Worm (Caenorhabditis elegans) whole organism, L3 larva: ENCODE measurements around the gene Y37D8A.29.

Experiments
- ZK546.5 ChIP-seq: sonication (generic microtip); optimal IDR thresholded peaks from 2 replicates; lab custom pipeline; 2017; ENCODE audit warnings: missing biosample characterization, missing genetic modification characterization
- aly-2 ChIP-seq: fragments of 150-350 bp; optimal IDR thresholded peaks from 2 replicates; lab custom pipeline; 2014; ENCODE audit warnings: missing biosample characterization, missing genetic modification characterization
- ceh-28 ChIP-seq: fragments of 150-350 bp; optimal IDR thresholded peaks from 2 replicates; lab custom pipeline; 2014; ENCODE audit warnings: missing biosample characterization, missing genetic modification reagents, missing genetic modification characterization
- ceh-9 ChIP-seq: sonication (generic microtip); optimal IDR thresholded peaks from 2 replicates; lab custom pipeline; 2018; ENCODE audit warnings: missing biosample characterization, missing genetic modification characterization
- daf-12 ChIP-seq: fragments of 150-350 bp; optimal IDR thresholded peaks from 2 replicates; lab custom pipeline; 2014; ENCODE audit warnings: missing biosample characterization, missing genetic modification reagents, missing genetic modification characterization
- elt-2 ChIP-seq: sonication (generic microtip); optimal IDR thresholded peaks from 2 replicates; lab custom pipeline; 2016; ENCODE audit warnings: missing genetic modification reagents, mild to moderate bottlenecking, missing genetic modification characterization, missing compliant biosample characterization
- elt-3 ChIP-seq, 3 experiments: fragments of 150-350 bp in 1 of 3; sonication (generic microtip) in 2 of 3; optimal IDR thresholded peaks; 2 replicates in 2 of 3; 4 replicates in 1 of 3; lab custom pipeline; 2014 to 2017; ENCODE audit warnings: missing biosample characterization in 3 of 3, missing genetic modification characterization in 3 of 3
- eor-1 ChIP-seq, 2 experiments: fragments of 150-350 bp; optimal IDR thresholded peaks; 2 replicates each; lab custom pipeline; 2014 to 2018; ENCODE audit warnings: missing biosample characterization in 2 of 2, missing genetic modification characterization in 2 of 2
- fkh-10 ChIP-seq: sonication (generic microtip); optimal IDR thresholded peaks from 2 replicates; lab custom pipeline; 2017; ENCODE audit warnings: missing biosample characterization, missing genetic modification reagents, missing genetic modification characterization
- fkh-2 ChIP-seq: fragments of 150-350 bp; optimal IDR thresholded peaks from 2 replicates; lab custom pipeline; 2014; ENCODE audit warnings: missing biosample characterization, missing genetic modification reagents, missing genetic modification characterization
- fos-1 ChIP-seq: fragments of 150-350 bp; optimal IDR thresholded peaks from 2 replicates; lab custom pipeline; 2014; ENCODE audit warnings: missing biosample characterization, missing genetic modification characterization
- hmg-11 ChIP-seq: sonication (generic microtip); optimal IDR thresholded peaks from 2 replicates; lab custom pipeline; 2016; ENCODE audit warnings: missing genetic modification characterization, missing compliant biosample characterization
- jun-1 ChIP-seq: fragments of 150-350 bp; optimal IDR thresholded peaks from 2 replicates; lab custom pipeline; 2014; ENCODE audit warnings: missing biosample characterization, missing genetic modification reagents, missing genetic modification characterization
- lin-15B ChIP-seq: fragments of 150-350 bp; optimal IDR thresholded peaks from 2 replicates; lab custom pipeline; 2014; ENCODE audit warnings: missing biosample characterization, missing genetic modification characterization
- lin-39 ChIP-seq: fragments of 150-350 bp; optimal IDR thresholded peaks from 2 replicates; lab custom pipeline; 2018; ENCODE audit warnings: missing biosample characterization, missing genetic modification reagents, missing genetic modification characterization
- lsy-12 ChIP-seq: sonication (generic microtip); optimal IDR thresholded peaks from 2 replicates; lab custom pipeline; 2016; ENCODE audit warnings: mild to moderate bottlenecking, missing genetic modification characterization, missing compliant biosample characterization
- mdl-1 ChIP-seq: fragments of 150-350 bp; optimal IDR thresholded peaks from 2 replicates; lab custom pipeline; 2014; ENCODE audit warnings: missing biosample characterization, missing genetic modification characterization
- mml-1 ChIP-seq: fragments of 150-350 bp; sonication (generic microtip); optimal IDR thresholded peaks from 3 replicates; lab custom pipeline; 2014; ENCODE audit warnings: missing biosample characterization, missing genetic modification characterization
- nfya-1 ChIP-seq: sonication (generic microtip); optimal IDR thresholded peaks from 2 replicates; lab custom pipeline; 2017; ENCODE audit warnings: missing genetic modification characterization, mild to moderate bottlenecking, missing compliant biosample characterization, antibody characterized with exemption, moderate library complexity; ENCODE audit not compliant: insufficient read depth
- nhr-12 ChIP-seq: fragments of 150-350 bp; optimal IDR thresholded peaks from 2 replicates; lab custom pipeline; 2014; ENCODE audit warnings: missing biosample characterization, missing genetic modification characterization
- nhr-23 ChIP-seq: fragments of 150-350 bp; optimal IDR thresholded peaks from 2 replicates; lab custom pipeline; 2014; ENCODE audit warnings: missing biosample characterization, missing genetic modification reagents, missing genetic modification characterization
- nhr-237 ChIP-seq: fragments of 150-350 bp; optimal IDR thresholded peaks from 2 replicates; lab custom pipeline; 2014; ENCODE audit warnings: missing biosample characterization, missing genetic modification characterization
- nhr-25 ChIP-seq: sonication (generic microtip); optimal IDR thresholded peaks from 2 replicates; lab custom pipeline; 2017; ENCODE audit warnings: missing biosample characterization, missing genetic modification characterization
- nhr-28 ChIP-seq: fragments of 150-350 bp; optimal IDR thresholded peaks from 2 replicates; lab custom pipeline; 2014; ENCODE audit warnings: missing biosample characterization, missing genetic modification characterization
- nhr-43 ChIP-seq: sonication (generic microtip); optimal IDR thresholded peaks from 2 replicates; lab custom pipeline; 2016; ENCODE audit warnings: mild to moderate bottlenecking, missing genetic modification characterization, missing compliant biosample characterization; ENCODE audit not compliant: poor library complexity, severe bottlenecking
- nhr-67 ChIP-seq: fragments of 150-350 bp; optimal IDR thresholded peaks from 2 replicates; lab custom pipeline; 2014; ENCODE audit warnings: missing biosample characterization, missing genetic modification characterization
- nhr-76 ChIP-seq: fragments of 150-350 bp; sonication (generic microtip); optimal IDR thresholded peaks from 5 replicates; lab custom pipeline; 2014; ENCODE audit warnings: missing biosample characterization, missing genetic modification characterization
- nhr-77 ChIP-seq: fragments of 150-350 bp; optimal IDR thresholded peaks from 2 replicates; lab custom pipeline; 2014; ENCODE audit warnings: missing biosample characterization, missing genetic modification characterization
- pha-4 ChIP-seq: fragments of 150-350 bp; optimal IDR thresholded peaks from 2 replicates; lab custom pipeline; 2014; ENCODE audit warnings: missing biosample characterization, missing genetic modification reagents, missing genetic modification characterization
- pqm-1 ChIP-seq: fragments of 150-350 bp; optimal IDR thresholded peaks from 2 replicates; lab custom pipeline; 2017; ENCODE audit warnings: missing biosample characterization, missing genetic modification characterization, inconsistent platforms
- sea-2 ChIP-seq: fragments of 150-350 bp; sonication (generic microtip); optimal IDR thresholded peaks from 4 replicates; lab custom pipeline; 2014; ENCODE audit warnings: missing biosample characterization, missing genetic modification reagents, missing genetic modification characterization
- skn-1 ChIP-seq: fragments of 150-350 bp; optimal IDR thresholded peaks from 2 replicates; lab custom pipeline; 2014; ENCODE audit warnings: missing biosample characterization, missing genetic modification characterization
- unc-39 ChIP-seq: sonication (generic microtip); optimal IDR thresholded peaks from 4 replicates; lab custom pipeline; 2017; ENCODE audit warnings: missing biosample characterization, missing genetic modification characterization
- unc-62 ChIP-seq: fragments of 150-350 bp; sonication (generic microtip); optimal IDR thresholded peaks from 4 replicates; lab custom pipeline; 2014; ENCODE audit warnings: missing biosample characterization, missing genetic modification reagents, missing genetic modification characterization
- zag-1 ChIP-seq: fragments of 150-350 bp; optimal IDR thresholded peaks from 2 replicates; lab custom pipeline; 2014; ENCODE audit warnings: missing biosample characterization, missing genetic modification characterization
- ztf-4 ChIP-seq: fragments of 150-350 bp; optimal IDR thresholded peaks from 2 replicates; lab custom pipeline; 2014; ENCODE audit warnings: missing biosample characterization, missing genetic modification characterization

Gene Y37D8A.29

DNA sequence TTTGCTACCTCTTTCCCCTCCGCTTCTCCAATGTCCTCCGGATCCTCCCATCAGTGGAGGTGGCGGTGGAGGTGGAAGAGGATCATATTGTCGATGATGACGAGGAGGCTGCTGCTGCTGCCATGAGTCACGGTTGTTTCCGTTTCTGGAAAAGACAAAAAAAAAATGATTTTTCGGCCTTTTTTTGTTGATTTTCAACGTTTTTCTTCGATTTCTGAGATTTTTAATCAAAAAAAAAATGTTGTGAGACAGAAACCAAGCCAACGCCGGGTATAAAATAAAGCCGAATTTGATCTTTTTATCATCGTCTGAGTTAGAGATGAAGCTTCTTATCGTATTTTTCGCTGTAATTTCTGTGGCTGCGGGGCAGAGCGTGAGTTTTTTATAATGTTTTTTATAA lies 38.1 kb upstream of the Y37D8A.29 start, which contains the start of gene Y37D8A.19:
TSS of gene Y37D8A.19 (plus strand) at position 301 of the 400 bp plus-strand sequence.
- TF ChIP-seq unc-39 (tag; lab: Kevin White, UChicago) (no peak), ZK546.5 (tag; lab: Kevin White, UChicago) (no peak), fkh-2 (tag; lab: Kevin White, UChicago) (no peak), ceh-28 (tag; lab: Kevin White, UChicago) (no peak), fkh-10 (no peak)

DNA sequence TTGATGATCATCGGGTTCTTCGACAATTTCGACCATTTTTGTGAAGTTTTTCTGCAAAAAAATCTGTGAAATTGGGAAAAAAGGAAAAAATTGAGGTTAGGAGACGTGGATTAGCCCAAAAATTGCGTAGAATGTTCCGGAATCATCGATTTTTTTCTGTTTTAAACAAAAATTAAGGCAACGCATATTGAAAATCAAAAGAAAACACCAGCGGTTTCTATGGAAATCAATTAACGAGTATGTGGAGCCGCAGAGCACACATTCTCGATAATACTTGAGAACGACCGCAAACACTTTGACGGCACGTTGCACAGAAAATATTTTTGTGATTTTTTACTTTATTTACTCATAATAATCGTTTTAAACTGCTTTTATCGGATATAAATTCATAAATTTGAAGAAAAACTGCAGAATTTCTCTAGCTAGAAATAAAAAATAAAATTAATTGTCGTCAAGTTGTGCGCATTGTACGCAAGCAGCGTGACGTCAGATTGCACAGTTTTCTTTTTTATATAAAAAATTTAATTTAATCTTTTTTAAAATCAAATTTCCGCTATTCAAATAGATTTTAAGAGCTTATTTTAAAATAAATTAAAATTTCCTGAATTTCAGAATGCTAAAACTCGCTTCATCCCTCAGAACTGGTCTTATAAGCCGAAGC lies 34.6 kb upstream of the Y37D8A.29 start, which contains the start of the genes npp-25 and mrps-10:
TSS of gene npp-25 (minus strand) at position 51 of the 661 bp plus-strand sequence.
TSS of gene mrps-10 (plus strand) at position 611 of the 661 bp plus-strand sequence.
- TF ChIP-seq nfya-1 (peak; percentile 50), aly-2 (tag; lab: Kevin White, UChicago) (no peak), elt-3 (tag; optimal IDR thresholded peaks at IDR 0.05; lab: Kevin White, UChicago) (no peak), fkh-2 (tag; lab: Kevin White, UChicago) (no peak), unc-39 (tag; lab: Kevin White, UChicago) (no peak), nhr-43 (tag; lab: Kevin White, UChicago) (no peak), lin-39 (tag; lab: Kevin White, UChicago) (peak; percentile 27), nhr-77 (no peak), lin-15B (tag; lab: Kevin White, UChicago) (peak; percentile 50), nhr-12 (tag; lab: Kevin White, UChicago) (no peak), ZK546.5 (tag; lab: Kevin White, UChicago) (no peak), skn-1 (tag; lab: Kevin White, UChicago) (no peak), nhr-237 (tag; lab: Kevin White, UChicago) (no peak), nhr-25 (no peak), ceh-9 (tag; lab: Kevin White, UChicago) (no peak), nhr-76 (tag; lab: Kevin White, UChicago) (no peak), unc-62 (GFP tag; lab: Kevin White, UChicago) (no peak), pha-4 (tag; lab: Kevin White, UChicago) (peak; percentile 66), ztf-4 (tag; lab: Kevin White, UChicago) (no peak), jun-1 (tag; lab: Kevin White, UChicago) (no peak), mml-1 (tag; lab: Kevin White, UChicago) (no peak), nhr-28 (no peak), nhr-23 (tag; lab: Kevin White, UChicago) (no peak), nhr-67 (tag; lab: Kevin White, UChicago) (no peak), elt-2 (tag; lab: Kevin White, UChicago) (no peak), zag-1 (tag; lab: Kevin White, UChicago) (no peak), mdl-1 (tag; lab: Kevin White, UChicago) (no peak), hmg-11 (tag; lab: Kevin White, UChicago) (peak; percentile 48), eor-1 (tag; optimal IDR thresholded peaks at IDR 0.05; lab: Kevin White, UChicago) (no peak)

DNA sequence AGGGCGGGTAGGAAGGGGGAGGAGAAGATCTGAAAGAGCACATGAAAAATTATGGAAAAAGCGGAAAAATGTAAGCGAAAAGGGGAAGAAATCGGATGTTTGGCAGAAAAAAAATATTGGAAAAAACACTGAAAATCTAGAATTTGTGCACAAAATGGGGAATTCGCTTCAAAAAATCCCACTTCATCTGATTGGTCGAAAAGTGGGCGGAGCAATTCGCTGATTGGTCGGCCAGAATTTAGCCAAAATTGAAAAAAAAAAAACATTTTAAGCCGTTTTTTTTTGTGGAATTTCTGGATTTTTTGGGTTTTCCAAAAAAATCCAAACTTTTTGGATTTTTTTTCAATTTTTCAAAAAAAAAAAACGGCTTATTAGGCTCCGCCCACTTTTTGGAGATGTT lies 29.3 kb upstream of the Y37D8A.29 start:
- TF ChIP-seq pqm-1 (tag; lab: Kevin White, UChicago) (no peak), nfya-1 (peak; percentile 84), sea-2 (no peak), ceh-28 (tag; lab: Kevin White, UChicago) (no peak), elt-2 (tag; lab: Kevin White, UChicago) (no peak), fkh-10 (no peak)

DNA sequence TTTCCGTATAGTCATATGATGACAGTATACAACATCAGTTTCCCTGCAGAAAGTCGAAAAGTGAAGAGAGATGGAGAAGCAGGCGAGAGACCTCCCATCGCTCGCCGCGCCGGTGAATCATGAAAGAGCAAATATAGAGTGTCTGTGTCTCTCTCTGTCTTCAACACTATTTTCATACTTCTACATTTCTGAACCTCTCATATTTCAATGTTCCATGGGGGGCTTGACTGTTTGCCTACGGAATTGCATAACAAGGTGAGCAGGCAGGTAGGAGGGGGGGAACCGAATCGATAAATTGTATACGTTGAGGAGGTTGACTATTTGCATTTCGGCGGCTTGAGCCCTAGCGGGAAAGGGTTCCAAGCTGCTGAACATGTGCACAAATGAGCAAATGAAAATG lies 28.4 kb upstream of the Y37D8A.29 start:
- TF ChIP-seq lsy-12 (no peak), skn-1 (tag; lab: Kevin White, UChicago) (no peak), jun-1 (tag; lab: Kevin White, UChicago) (peak; percentile 72), hmg-11 (tag; lab: Kevin White, UChicago) (peak; percentile 69), elt-2 (tag; lab: Kevin White, UChicago) (peak; percentile 53), pqm-1 (tag; lab: Kevin White, UChicago) (peak; percentile 41), fos-1 (tag; lab: Kevin White, UChicago) (peak; percentile 48), daf-12 (no peak), nhr-23 (tag; lab: Kevin White, UChicago) (no peak), pha-4 (tag; lab: Kevin White, UChicago) (peak; percentile 95), ceh-9 (tag; lab: Kevin White, UChicago) (no peak)
